Worm (Caenorhabditis elegans): ENCODE data around the gene T22D1.1.

DNA sequence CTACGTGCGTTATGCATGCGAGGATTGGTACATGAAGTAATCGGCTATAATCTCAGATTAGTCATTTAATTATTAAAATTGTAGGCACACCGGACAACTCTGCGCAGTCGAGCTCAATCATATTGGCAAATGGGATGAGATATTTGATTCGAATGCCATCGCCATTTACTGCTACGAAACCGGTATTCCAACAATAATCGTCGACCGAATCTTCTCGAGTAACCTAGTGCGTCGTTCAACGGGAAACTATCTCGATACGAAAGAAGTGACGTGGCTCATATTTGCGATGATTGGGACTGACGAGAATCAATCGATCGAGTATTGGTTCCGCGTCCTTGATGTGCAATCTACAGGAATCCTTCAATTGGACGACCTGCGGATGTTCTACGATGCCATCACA, 18.6 kb upstream of the T22D1.1 start:
- TF ChIP-seq nhr-11 (tag; optimal IDR thresholded peaks at IDR 0.05) (no peak), ZK546.5 (tag; optimal IDR thresholded peaks at IDR 0.05) (no peak), fkh-10 (GFP tag; optimal IDR thresholded peaks at IDR 0.05) (no peak), ztf-4 (tag; optimal IDR thresholded peaks at IDR 0.05) (no peak), elt-1 (tag; optimal IDR thresholded peaks at IDR 0.05) (no peak), lsy-12 (tag; optimal IDR thresholded peaks at IDR 0.05) (no peak), snpc-4 (tag; optimal IDR thresholded peaks at IDR 0.05) (no peak)

Measured in whole organism, L3 larva.